Worm (Caenorhabditis elegans) whole organism, L1 larva: Measurements from ENCODE around the gene C50B8.5.

Experiments
- aly-2 ChIP-seq: fragments of 150-350 bp; optimal IDR thresholded peaks from 2 replicates; lab custom pipeline; 2014; ENCODE audit warnings: missing biosample characterization, missing genetic modification characterization
- ces-1 ChIP-seq: fragments of 150-350 bp; optimal IDR thresholded peaks from 2 replicates; lab custom pipeline; 2014; ENCODE audit warnings: missing biosample characterization, missing genetic modification reagents, missing genetic modification characterization
- jun-1 ChIP-seq: fragments of 150-350 bp; optimal IDR thresholded peaks from 2 replicates; lab custom pipeline; 2014; ENCODE audit warnings: missing biosample characterization, missing genetic modification reagents, missing genetic modification characterization
- nhr-237 ChIP-seq: fragments of 150-350 bp; optimal IDR thresholded peaks from 2 replicates; lab custom pipeline; 2014; ENCODE audit warnings: missing biosample characterization, missing genetic modification characterization
- pqm-1 ChIP-seq: sonication (generic microtip); optimal IDR thresholded peaks from 3 replicates; lab custom pipeline; 2017; ENCODE audit warnings: missing biosample characterization, missing genetic modification characterization
- skn-1 ChIP-seq: fragments of 150-350 bp; optimal IDR thresholded peaks from 2 replicates; lab custom pipeline; 2014; ENCODE audit warnings: missing biosample characterization, missing genetic modification characterization
- ztf-4 ChIP-seq: fragments of 150-350 bp; optimal IDR thresholded peaks from 2 replicates; lab custom pipeline; 2014; ENCODE audit warnings: missing biosample characterization, missing genetic modification characterization

ce11 chrV:13532469-13532868 lies 48.3 kb upstream of the C50B8.5 start:
- no peak for TF ChIP-seq pqm-1 (tag; lab: Kevin White, UChicago)
- TF ChIP-seq ztf-4 (tag; lab: Kevin White, UChicago): no peak
- TF ChIP-seq aly-2 (tag; lab: Kevin White, UChicago): no peak
- no peak for TF ChIP-seq skn-1 (tag; lab: Kevin White, UChicago)
- no peak for TF ChIP-seq ces-1 (GFP tag; lab: Kevin White, UChicago)
- no peak for TF ChIP-seq nhr-237 (tag; lab: Kevin White, UChicago)
- TF ChIP-seq jun-1: no peak
